Fruit fly (Drosophila melanogaster) whole organism: ENCODE data around the gene axo.

Experiments used
- CG8478 ChIP-seq: fragments of >200 bp; optimal IDR thresholded peaks from 2 replicates; lab custom pipeline; 2018; ENCODE audit warnings: inconsistent platforms
- Dll ChIP-seq: fragments of >200 bp; optimal IDR thresholded peaks from 2 replicates; lab custom pipeline; 2017
- EcR ChIP-seq, 2 experiments: fragments of >200 bp; optimal IDR thresholded peaks; 2 replicates each; lab custom pipeline; 2017; ENCODE audit warnings: missing biosample characterization in 2 of 2, missing genetic modification characterization in 2 of 2, missing genetic modification reagents in 2 of 2
- pan ChIP-seq: fragments of >200 bp; optimal IDR thresholded peaks from 2 replicates; lab custom pipeline; 2017
- psq ChIP-seq: fragments of >200 bp; optimal IDR thresholded peaks from 2 replicates; lab custom pipeline; 2017
- usp ChIP-seq: fragments of >200 bp; optimal IDR thresholded peaks from 2 replicates; lab custom pipeline; 2017; ENCODE audit warnings: missing biosample characterization, missing genetic modification characterization, mixed read lengths

Gene axo

dm6 chr3L:4698496-4698895, 11.4 kb upstream of the axo start:
- TF ChIP-seq EcR (GFP tag; optimal IDR thresholded peaks at IDR 0.05; lab: Kevin White, UChicago), result no peak
- no peak for TF ChIP-seq Dll (lab: Kevin White, UChicago)
- no peak for TF ChIP-seq usp
- no peak for TF ChIP-seq psq (lab: Kevin White, UChicago)
- no peak for TF ChIP-seq pan (lab: Kevin White, UChicago)
- TF ChIP-seq CG8478, result no peak

dm6 chr3L:4698032-4698431, 10.9 kb upstream of the axo start:
- TF ChIP-seq pan (lab: Kevin White, UChicago), result no peak
- TF ChIP-seq CG8478, result no peak
- TF ChIP-seq psq (lab: Kevin White, UChicago), result no peak
- no peak for TF ChIP-seq EcR (GFP tag; optimal IDR thresholded peaks at IDR 0.05; lab: Kevin White, UChicago)

dm6 chr3L:4697301-4697700, 10.2 kb upstream of the axo start, which contains the start of gene CG13713:
Gene CG13713 (plus strand): TSS chr3L:4697601.
- no peak for TF ChIP-seq pan (lab: Kevin White, UChicago)
- TF ChIP-seq usp, result no peak
- TF ChIP-seq psq (lab: Kevin White, UChicago), result no peak
- no peak for TF ChIP-seq EcR (GFP tag; optimal IDR thresholded peaks at IDR 0.05; lab: Kevin White, UChicago)
- no peak for TF ChIP-seq Dll (lab: Kevin White, UChicago)
- no peak for TF ChIP-seq CG8478

dm6 chr3L:4696380-4696779, 9.3 kb upstream of the axo start:
- TF ChIP-seq psq (lab: Kevin White, UChicago) (no peak), pan (lab: Kevin White, UChicago) (no peak)

dm6 chr3L:4694823-4695222, 7.7 kb upstream of the axo start, which contains the start of gene CG15876:
Gene CG15876 (minus strand): TSS chr3L:4694845.
- TF ChIP-seq CG8478, result no peak
- no peak for TF ChIP-seq psq (lab: Kevin White, UChicago)
- no peak for TF ChIP-seq Dll (lab: Kevin White, UChicago)
- no peak for TF ChIP-seq usp
- TF ChIP-seq EcR (GFP tag; optimal IDR thresholded peaks at IDR 0.05; lab: Kevin White, UChicago), result no peak
- TF ChIP-seq pan (lab: Kevin White, UChicago), result no peak

dm6 chr3L:4692177-4693134, 5.3 kb upstream of the axo start, which contains the start of gene RhoGEF64C:
Gene RhoGEF64C (plus strand): TSS chr3L:4692783.
- TF ChIP-seq Dll (lab: Kevin White, UChicago) (no peak), psq (lab: Kevin White, UChicago) (no peak), pan (lab: Kevin White, UChicago) (no peak), usp (no peak), CG8478 (no peak), EcR (GFP tag; optimal IDR thresholded peaks at IDR 0.05; lab: Kevin White, UChicago) (no peak)

- TF ChIP-seq psq (lab: Kevin White, UChicago) (no peak), pan (lab: Kevin White, UChicago) (no peak), EcR (GFP tag; optimal IDR thresholded peaks at IDR 0.05; lab: Kevin White, UChicago) (no peak), CG8478 (no peak), usp (no peak), Dll (lab: Kevin White, UChicago) (no peak)
These were observed 4.7 kb upstream of the axo start for dm6 chr3L:4691775-4692174.

dm6 chr3L:4690698-4691097, 3.6 kb upstream of the axo start:
- TF ChIP-seq pan (lab: Kevin White, UChicago) (no peak), Dll (lab: Kevin White, UChicago) (no peak), EcR (GFP tag; optimal IDR thresholded peaks at IDR 0.05; lab: Kevin White, UChicago) (no peak), psq (lab: Kevin White, UChicago) (no peak), CG8478 (no peak), usp (no peak)

dm6 chr3L:4689970-4690369, 2.9 kb upstream of the axo start, which contains the start of gene CG18418:
Gene CG18418 (minus strand): TSS chr3L:4690070.
- TF ChIP-seq psq (lab: Kevin White, UChicago) (no peak), Dll (lab: Kevin White, UChicago) (no peak), EcR (GFP tag; optimal IDR thresholded peaks at IDR 0.05; lab: Kevin White, UChicago) (no peak), pan (lab: Kevin White, UChicago) (no peak), CG8478 (no peak)

- TF ChIP-seq Dll (lab: Kevin White, UChicago) (no peak), pan (lab: Kevin White, UChicago) (no peak), psq (lab: Kevin White, UChicago) (no peak), CG8478 (no peak), usp (no peak), EcR (GFP tag; optimal IDR thresholded peaks at IDR 0.05; lab: Kevin White, UChicago) (no peak)
These were observed 1.6 kb upstream of the axo start, which contains the start of gene CG7514 for dm6 chr3L:4688674-4689073. Gene CG7514 (minus strand): TSS chr3L:4688774.

dm6 chr3L:4686609-4687008, 508 bp downstream of the axo start:
- TF ChIP-seq usp, result no peak

- TF ChIP-seq pan (lab: Kevin White, UChicago) (no peak), CG8478 (no peak), Dll (lab: Kevin White, UChicago) (no peak), EcR (GFP tag; optimal IDR thresholded peaks at IDR 0.05; lab: Kevin White, UChicago) (no peak), usp (no peak), psq (lab: Kevin White, UChicago) (no peak)
These were observed 1.1 kb downstream of the axo start for dm6 chr3L:4686050-4686449.
